Worm (Caenorhabditis elegans): ENCODE measurements around the gene F56D6.12.

F56D6.12 gene

ce11 chrIV:3907506-3908188 lies at the start of gene F56D6.12, which contains the start of gene F56D6.22:
F56D6.12 (plus strand) TSS chrIV:3908138.
F56D6.22 (minus strand) TSS chrIV:3907606.
- no peak for TF ChIP-seq mls-2 (tag; optimal IDR thresholded peaks at IDR 0.05)
- TF ChIP-seq tbx-8 (GFP tag; optimal IDR thresholded peaks at IDR 0.05), result no peak
- TF ChIP-seq elt-1 (tag; optimal IDR thresholded peaks at IDR 0.05; ENCODE audit: borderline replicate concordance, insufficient read depth), result no peak
- no peak for TF ChIP-seq cnd-1 (tag; optimal IDR thresholded peaks at IDR 0.05)
- TF ChIP-seq snpc-4 (tag; optimal IDR thresholded peaks at IDR 0.05), result no peak
- no peak for TF ChIP-seq nhr-2 (tag; optimal IDR thresholded peaks at IDR 0.05)
- no peak for TF ChIP-seq ceh-39 (tag; optimal IDR thresholded peaks at IDR 0.05)
- no peak for TF ChIP-seq drap-1 (GFP tag; optimal IDR thresholded peaks at IDR 0.05)
- no peak for TF ChIP-seq lsy-2 (tag; optimal IDR thresholded peaks at IDR 0.05)

ce11 chrIV:3859552-3859951 lies 48.4 kb upstream of the F56D6.12 start:
- TF ChIP-seq nhr-2 (tag; optimal IDR thresholded peaks at IDR 0.05), result no peak

ce11 chrIV:3860419-3860818 lies 47.5 kb upstream of the F56D6.12 start:
- TF ChIP-seq mls-2 (tag; optimal IDR thresholded peaks at IDR 0.05) (peak; percentile 34), nhr-76 (tag; optimal IDR thresholded peaks at IDR 0.05) (no peak), M03D4.4 (tag; optimal IDR thresholded peaks at IDR 0.05) (no peak), ces-1 (GFP tag; optimal IDR thresholded peaks at IDR 0.05) (peak; percentile 98), nhr-12 (tag; optimal IDR thresholded peaks at IDR 0.05) (no peak), cnd-1 (tag; optimal IDR thresholded peaks at IDR 0.05) (no peak), zip-8 (tag; optimal IDR thresholded peaks at IDR 0.05) (no peak)

ce11 chrIV:3862948-3863347 lies 45.0 kb upstream of the F56D6.12 start:
- TF ChIP-seq ceh-39 (tag; optimal IDR thresholded peaks at IDR 0.05), result no peak
- TF ChIP-seq blmp-1 (tag; optimal IDR thresholded peaks at IDR 0.05), result no peak
- no peak for TF ChIP-seq snpc-4 (tag; optimal IDR thresholded peaks at IDR 0.05)
- no peak for TF ChIP-seq ces-1 (GFP tag; optimal IDR thresholded peaks at IDR 0.05)
- no peak for TF ChIP-seq unc-120 (tag; optimal IDR thresholded peaks at IDR 0.05; ENCODE audit: poor library complexity, severe bottlenecking)
- TF ChIP-seq lsy-2 (tag; optimal IDR thresholded peaks at IDR 0.05), result no peak
- TF ChIP-seq elt-1 (tag; optimal IDR thresholded peaks at IDR 0.05; ENCODE audit: borderline replicate concordance, insufficient read depth), result no peak
- no peak for TF ChIP-seq nhr-28 (tag; optimal IDR thresholded peaks at IDR 0.05)

- TF ChIP-seq drap-1 (GFP tag; optimal IDR thresholded peaks at IDR 0.05), result no peak
- no peak for TF ChIP-seq unc-62 (GFP tag; optimal IDR thresholded peaks at IDR 0.05)
- TF ChIP-seq mls-2 (tag; optimal IDR thresholded peaks at IDR 0.05), result no peak
- no peak for TF ChIP-seq tbx-8 (GFP tag; optimal IDR thresholded peaks at IDR 0.05)
- no peak for TF ChIP-seq ceh-83 (GFP tag; optimal IDR thresholded peaks at IDR 0.05)
- TF ChIP-seq cnd-1 (tag; optimal IDR thresholded peaks at IDR 0.05), result no peak
- no peak for TF ChIP-seq hlh-1 (tag; optimal IDR thresholded peaks at IDR 0.05)
- no peak for TF ChIP-seq lin-32 (GFP tag; optimal IDR thresholded peaks at IDR 0.05)
- TF ChIP-seq nhr-28 (tag; optimal IDR thresholded peaks at IDR 0.05), result no peak
- no peak for TF ChIP-seq unc-39 (tag; optimal IDR thresholded peaks at IDR 0.05)
- TF ChIP-seq sptf-1 (tag; optimal IDR thresholded peaks at IDR 0.05), result no peak
- no peak for TF ChIP-seq bed-3 (GFP tag; optimal IDR thresholded peaks at IDR 0.05)
- no peak for TF ChIP-seq M03D4.4 (tag; optimal IDR thresholded peaks at IDR 0.05)
Observed at ce11 chrIV:3864944-3865343, 43.0 kb upstream of the F56D6.12 start, which contains the start of gene aat-8. aat-8 (minus strand) TSS chrIV:3865044.

- no peak for TF ChIP-seq cnd-1 (tag; optimal IDR thresholded peaks at IDR 0.05)
- TF ChIP-seq blmp-1 (tag; optimal IDR thresholded peaks at IDR 0.05), result no peak
- TF ChIP-seq ham-2 (GFP tag; optimal IDR thresholded peaks at IDR 0.05), result no peak
Observed at ce11 chrIV:3866018-3866417, 41.9 kb upstream of the F56D6.12 start.

ce11 chrIV:3867252-3867651 lies 40.7 kb upstream of the F56D6.12 start, which contains the start of gene F37C4.4:
F37C4.4 (plus strand) TSS chrIV:3867309.
- TF ChIP-seq ham-2 (GFP tag; optimal IDR thresholded peaks at IDR 0.05) (peak; percentile 36), flh-1 (GFP tag; optimal IDR thresholded peaks at IDR 0.05) (no peak), elt-1 (tag; optimal IDR thresholded peaks at IDR 0.05; ENCODE audit: borderline replicate concordance, insufficient read depth) (peak; percentile 40)

Data from whole organism, mixed stage, embryonic.